Worm (Caenorhabditis elegans) whole organism, late embryonic: ENCODE results near the gene klp-6.

ENCODE experiments used
- ama-1 ChIP-seq: fragments of 150-350 bp; optimal IDR thresholded peaks from 2 replicates; lab custom pipeline; 2014
- ets-4 ChIP-seq: sonication (generic microtip); optimal IDR thresholded peaks from 2 replicates; lab custom pipeline; 2016; ENCODE audit warnings: missing genetic modification characterization, missing compliant biosample characterization
- fax-1 ChIP-seq: sonication (generic microtip); optimal IDR thresholded peaks from 2 replicates; lab custom pipeline; 2016; ENCODE audit warnings: missing genotype, missing genetic modification characterization, missing compliant biosample characterization
- lim-6 ChIP-seq: sonication (generic microtip); optimal IDR thresholded peaks from 2 replicates; lab custom pipeline; 2016; ENCODE audit warnings: missing genetic modification characterization, missing compliant biosample characterization
- npax-4 ChIP-seq: sonication (generic microtip); optimal IDR thresholded peaks from 2 replicates; lab custom pipeline; 2016; ENCODE audit warnings: missing genetic modification characterization, missing compliant biosample characterization

DNA sequence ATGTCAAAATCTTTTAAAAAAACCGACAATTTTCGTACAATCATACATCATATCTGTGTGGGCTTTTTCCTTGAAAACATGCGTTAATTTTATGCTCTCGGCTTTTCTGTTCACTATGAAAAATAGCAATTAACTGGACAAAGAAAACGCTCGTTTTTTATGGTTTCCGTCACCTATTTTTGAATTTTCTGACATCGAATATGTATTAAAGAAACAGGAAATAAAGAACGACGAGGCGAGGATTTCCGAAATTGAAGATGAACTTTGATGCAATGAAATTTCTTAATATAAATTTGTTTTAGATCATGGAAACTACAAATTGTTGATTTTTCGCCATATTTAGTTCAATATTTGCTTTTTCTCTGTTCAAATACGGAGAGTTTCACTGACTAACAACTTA, 46.8 kb upstream of the klp-6 start:
- TF ChIP-seq ets-4 (tag; lab: Kevin White, UChicago) (no peak), ama-1 (lab: Kevin White, UChicago) (no peak), fax-1 (tag; lab: Kevin White, UChicago) (no peak), lim-6 (tag; lab: Kevin White, UChicago) (no peak), npax-4 (no peak)
